Worm (Caenorhabditis elegans) whole organism, L4 larva: Measurements from ENCODE around the gene sbsp-1.

Experiments
- aly-2 ChIP-seq: sonication (generic microtip); optimal IDR thresholded peaks from 2 replicates; lab custom pipeline; 2018; ENCODE audit warnings: missing biosample characterization, missing genetic modification characterization
- lim-7 ChIP-seq: fragments of 200-800 bp; sonication (Bioruptor generic); IDR thresholded peaks from 2 replicates; pipeline ENCODE4 v1.3.6; 2022; ENCODE audit warnings: missing genetic modification characterization, missing compliant biosample characterization
- ztf-11 ChIP-seq: fragments of 150-350 bp; optimal IDR thresholded peaks from 2 replicates; lab custom pipeline; 2014; ENCODE audit warnings: missing biosample characterization, missing genetic modification characterization

DNA sequence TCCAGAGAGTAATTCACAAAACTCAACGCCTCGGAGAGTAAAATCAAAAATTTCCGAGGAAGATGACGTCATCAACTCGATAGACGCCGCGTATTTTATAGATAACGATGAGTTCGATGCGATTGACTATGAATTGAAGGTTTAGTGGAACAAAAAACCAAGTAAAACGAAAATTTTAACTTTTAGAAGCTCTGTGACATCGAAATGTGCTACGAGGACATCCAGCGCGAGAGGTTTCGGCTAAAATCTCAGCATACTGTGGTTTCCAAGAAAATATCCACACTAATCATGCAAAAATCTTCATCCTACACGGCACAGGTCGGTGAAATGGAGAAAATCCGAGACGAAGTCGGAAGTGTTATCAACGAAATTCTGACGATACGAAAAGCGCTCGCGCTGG, 36.9 kb downstream of the sbsp-1 start:
- TF ChIP-seq aly-2 (tag; lab: Kevin White, UChicago) (no peak), lim-7 (GFP tag; lab: Robert Waterston, UW) (no peak), ztf-11 (tag; lab: Kevin White, UChicago) (no peak)
